Fruit fly (Drosophila melanogaster) whole organism, embryonic: Measurements from ENCODE around the gene mthl1.
A peak's percentile ranks its signal among the peaks of the same experiment; 100 is the strongest.

ENCODE experiments used
- Asciz ChIP-seq: fragments of 200-800 bp; sonication (Bioruptor generic); optimal IDR thresholded peaks from 2 replicates; lab custom pipeline; 2017; ENCODE audit warnings: missing biosample characterization, mild to moderate bottlenecking, missing genetic modification characterization, missing genetic modification reagents
- CG10274 ChIP-seq: fragments of 200-800 bp; sonication (Bioruptor generic); optimal IDR thresholded peaks from 3 replicates; lab custom pipeline; 2017; ENCODE audit warnings: missing biosample characterization, mild to moderate bottlenecking, missing genetic modification characterization
- CG10565 ChIP-seq: fragments of 200-800 bp; sonication (Bioruptor generic); optimal IDR thresholded peaks from 3 replicates; lab custom pipeline; 2016; ENCODE audit warnings: missing biosample characterization, mild to moderate bottlenecking, missing genetic modification characterization
- CG12155 ChIP-seq: fragments of 200-800 bp; sonication (Bioruptor generic); optimal IDR thresholded peaks from 3 replicates; lab custom pipeline; 2016; ENCODE audit warnings: missing biosample characterization, missing genetic modification characterization
- CG12391 ChIP-seq: fragments of 200-800 bp; sonication (Bioruptor generic); optimal IDR thresholded peaks from 3 replicates; lab custom pipeline; 2018; ENCODE audit warnings: missing biosample characterization, mild to moderate bottlenecking, missing genetic modification characterization, moderate library complexity
- CG13287 ChIP-seq: fragments of 200-800 bp; sonication (Bioruptor generic); IDR thresholded peaks from 2 replicates; pipeline ENCODE4 v1.3.6; 2022; ENCODE audit warnings: missing biosample characterization, missing genetic modification characterization; ENCODE audit not compliant: partially characterized antibody
- CG13624 ChIP-seq: fragments of 200-800 bp; sonication (Bioruptor generic); optimal IDR thresholded peaks from 2 replicates; lab custom pipeline; 2016; ENCODE audit warnings: missing biosample characterization, missing genetic modification characterization
- CG14710 ChIP-seq: fragments of 200-800 bp; sonication (Bioruptor generic); optimal IDR thresholded peaks from 3 replicates; lab custom pipeline; 2019; ENCODE audit warnings: missing biosample characterization, mild to moderate bottlenecking, missing genetic modification characterization, moderate library complexity
- CG18599 ChIP-seq: fragments of 200-800 bp; sonication (Bioruptor generic); optimal IDR thresholded peaks from 3 replicates; lab custom pipeline; 2017; ENCODE audit warnings: missing biosample characterization, missing genetic modification characterization, mild to moderate bottlenecking, moderate library complexity, missing genetic modification reagents
- CG2678 ChIP-seq: fragments of 200-800 bp; sonication (Bioruptor generic); optimal IDR thresholded peaks from 3 replicates; lab custom pipeline; 2019; ENCODE audit warnings: missing biosample characterization, mild to moderate bottlenecking, missing genetic modification characterization, moderate library complexity
- CG30403 ChIP-seq: fragments of 200-800 bp; sonication (Bioruptor generic); optimal IDR thresholded peaks from 3 replicates; lab custom pipeline; 2016; ENCODE audit warnings: missing biosample characterization, missing genetic modification characterization
- CG34376 ChIP-seq: fragments of 200-800 bp; sonication (Bioruptor generic); optimal IDR thresholded peaks from 2 replicates; lab custom pipeline; 2018; ENCODE audit warnings: missing biosample characterization, mild to moderate bottlenecking, missing genetic modification characterization
- CG4424 ChIP-seq: fragments of 200-800 bp; sonication (Bioruptor generic); optimal IDR thresholded peaks from 3 replicates; lab custom pipeline; 2016; ENCODE audit warnings: missing biosample characterization, missing genetic modification characterization
- CG4854 ChIP-seq: fragments of 200-800 bp; sonication (Bioruptor generic); optimal IDR thresholded peaks from 2 replicates; lab custom pipeline; 2016; ENCODE audit warnings: missing biosample characterization, missing genetic modification characterization, inconsistent platforms
- CG6175 ChIP-seq: fragments of 200-800 bp; sonication (Bioruptor generic); IDR thresholded peaks from 3 replicates; pipeline ENCODE4 v1.3.6; 2022; ENCODE audit warnings: missing biosample characterization, missing genetic modification characterization
- CG9215 ChIP-seq: fragments of 200-800 bp; sonication (Bioruptor generic); IDR thresholded peaks from 2 replicates; pipeline ENCODE4 v1.3.6; 2022; ENCODE audit warnings: missing biosample characterization, missing genetic modification characterization
- D ChIP-seq, 2 experiments: fragments of 200-800 bp in 1 of 2; fragments of >200 bp in 1 of 2; sonication (Bioruptor generic) in 1 of 2; optimal IDR thresholded peaks; 2 replicates in 1 of 2; 3 replicates in 1 of 2; lab custom pipeline; 2017; ENCODE audit warnings: mild to moderate bottlenecking in 1 of 2, missing biosample characterization in 1 of 2, missing genetic modification characterization in 1 of 2, missing genetic modification reagents in 1 of 2
- Dad ChIP-seq: fragments of 200-800 bp; sonication (Bioruptor generic); optimal IDR thresholded peaks from 3 replicates; lab custom pipeline; 2016; ENCODE audit warnings: missing biosample characterization, missing genetic modification characterization
- Dfd ChIP-seq, 2 experiments: fragments of >200 bp; optimal IDR thresholded peaks; 2 replicates each; lab custom pipeline; 2017; ENCODE audit warnings: missing biosample characterization in 2 of 2, missing genetic modification characterization in 2 of 2
- Dll ChIP-seq: fragments of 200-800 bp; sonication (Bioruptor generic); IDR thresholded peaks from 4 replicates; pipeline ENCODE4 v1.3.6; 2022; ENCODE audit warnings: missing biosample characterization, missing genetic modification characterization; ENCODE audit not compliant: partially characterized antibody
- Dp ChIP-seq: fragments of 200-800 bp; sonication (Bioruptor generic); optimal IDR thresholded peaks from 2 replicates; lab custom pipeline; 2018; ENCODE audit warnings: missing biosample characterization, mild to moderate bottlenecking, missing genetic modification characterization, moderate library complexity
- HmgD ChIP-seq: fragments of 200-800 bp; sonication (Bioruptor generic); optimal IDR thresholded peaks from 3 replicates; lab custom pipeline; 2016; ENCODE audit warnings: missing biosample characterization, missing genetic modification characterization
- Hmx ChIP-seq: fragments of 200-800 bp; sonication (Bioruptor generic); optimal IDR thresholded peaks from 2 replicates; lab custom pipeline; 2016; ENCODE audit warnings: missing biosample characterization, missing genetic modification characterization
- MBD-R2 ChIP-seq: fragments of 200-800 bp; sonication (Bioruptor generic); IDR thresholded peaks from 2 replicates; pipeline ENCODE4 v1.3.6; 2022; ENCODE audit warnings: missing biosample characterization, missing genetic modification characterization
- Mad ChIP-seq: fragments of 200-800 bp; sonication (Bioruptor generic); optimal IDR thresholded peaks from 2 replicates; lab custom pipeline; 2016; ENCODE audit warnings: missing biosample characterization, missing genetic modification characterization
- Mrtf ChIP-seq: fragments of 200-800 bp; sonication (Bioruptor generic); IDR thresholded peaks from 3 replicates; pipeline ENCODE4 v1.3.6; 2022; ENCODE audit warnings: missing biosample characterization, missing genetic modification characterization
- NC2β ChIP-seq: fragments of 200-800 bp; sonication (Bioruptor generic); optimal IDR thresholded peaks from 2 replicates; lab custom pipeline; 2016; ENCODE audit warnings: missing biosample characterization, missing genetic modification characterization
- Nf-YC ChIP-seq: fragments of 200-800 bp; optimal IDR thresholded peaks from 3 replicates; lab custom pipeline; 2019; ENCODE audit warnings: missing biosample characterization, mild to moderate bottlenecking, missing genetic modification characterization, moderate library complexity
- Oaz ChIP-seq: fragments of 200-800 bp; sonication (Bioruptor generic); IDR thresholded peaks from 2 replicates; pipeline ENCODE4 v1.3.6; 2022; ENCODE audit warnings: missing biosample characterization, missing genetic modification characterization
- Poxn ChIP-seq: fragments of 200-800 bp; sonication (Bioruptor generic); IDR thresholded peaks from 2 replicates; pipeline ENCODE4 v1.3.6; 2022; ENCODE audit warnings: missing biosample characterization, missing genetic modification characterization
- Rx ChIP-seq: fragments of 200-800 bp; sonication (Bioruptor generic); IDR thresholded peaks from 2 replicates; pipeline ENCODE4 v1.3.6; 2022; ENCODE audit warnings: missing biosample characterization, missing genetic modification characterization
- Sox102F ChIP-seq: fragments of 200-800 bp; sonication (Bioruptor generic); optimal IDR thresholded peaks from 2 replicates; lab custom pipeline; 2018; ENCODE audit warnings: missing biosample characterization, mild to moderate bottlenecking, missing genetic modification characterization, moderate library complexity
- amos ChIP-seq: fragments of 200-800 bp; sonication (Bioruptor generic); IDR thresholded peaks from 2 replicates; pipeline ENCODE4 v1.3.6; 2022; ENCODE audit warnings: missing biosample characterization, missing genetic modification characterization; ENCODE audit not compliant: partially characterized antibody
- ap ChIP-seq: fragments of 200-800 bp; sonication (Bioruptor generic); IDR thresholded peaks from 2 replicates; pipeline ENCODE4 v1.3.6; 2022; ENCODE audit warnings: missing biosample characterization, missing genetic modification characterization
- br ChIP-seq: fragments of >200 bp; optimal IDR thresholded peaks from 2 replicates; lab custom pipeline; 2017
- crc ChIP-seq: fragments of 200-800 bp; sonication (Bioruptor generic); optimal IDR thresholded peaks from 2 replicates; lab custom pipeline; 2016; ENCODE audit warnings: missing biosample characterization, missing genetic modification characterization
- dm ChIP-seq: fragments of 200-800 bp; sonication (Bioruptor generic); optimal IDR thresholded peaks from 3 replicates; lab custom pipeline; 2016; ENCODE audit warnings: missing biosample characterization, missing genetic modification characterization
- dmrt99B ChIP-seq: fragments of 200-800 bp; sonication (Bioruptor generic); optimal IDR thresholded peaks from 2 replicates; lab custom pipeline; 2018; ENCODE audit warnings: missing biosample characterization, mild to moderate bottlenecking, missing genetic modification characterization, moderate library complexity
- eyg ChIP-seq: fragments of 200-800 bp; sonication (Bioruptor generic); optimal IDR thresholded peaks from 3 replicates; lab custom pipeline; 2016; ENCODE audit warnings: missing biosample characterization, missing genetic modification characterization
- fd64A ChIP-seq: fragments of 200-800 bp; sonication (Bioruptor generic); optimal IDR thresholded peaks from 3 replicates; lab custom pipeline; 2018; ENCODE audit warnings: missing biosample characterization, mild to moderate bottlenecking, missing genetic modification characterization
- jing ChIP-seq: fragments of 200-800 bp; sonication (Bioruptor generic); optimal IDR thresholded peaks from 2 replicates; lab custom pipeline; 2018; ENCODE audit warnings: missing biosample characterization, mild to moderate bottlenecking, missing genetic modification characterization
- lov ChIP-seq, 2 experiments: fragments of 200-800 bp in 1 of 2; fragments of >200 bp in 1 of 2; sonication (Bioruptor generic) in 1 of 2; IDR thresholded peaks in 1 of 2; optimal IDR thresholded peaks in 1 of 2; 2 replicates in 1 of 2; 3 replicates in 1 of 2; pipeline versions ENCODE4 v1.3.6 to Lab custom; 2017 to 2022; ENCODE audit warnings: missing biosample characterization in 1 of 2, missing genetic modification characterization in 1 of 2
- nerfin-2 ChIP-seq: fragments of 200-800 bp; sonication (Bioruptor generic); IDR thresholded peaks from 2 replicates; pipeline ENCODE4 v1.3.6; 2022; ENCODE audit warnings: missing biosample characterization, missing genetic modification characterization; ENCODE audit not compliant: partially characterized antibody
- pb ChIP-seq: fragments of 200-800 bp; sonication (Bioruptor generic); optimal IDR thresholded peaks from 3 replicates; lab custom pipeline; 2016; ENCODE audit warnings: missing biosample characterization, missing genetic modification characterization
- pfk ChIP-seq: fragments of 200-800 bp; sonication (Bioruptor generic); optimal IDR thresholded peaks from 2 replicates; lab custom pipeline; 2018; ENCODE audit warnings: missing biosample characterization, mild to moderate bottlenecking, missing genetic modification characterization, moderate library complexity
- pros ChIP-seq: fragments of 200-800 bp; sonication (Bioruptor generic); optimal IDR thresholded peaks from 3 replicates; lab custom pipeline; 2019; ENCODE audit warnings: missing biosample characterization, mild to moderate bottlenecking, missing genetic modification characterization, moderate library complexity
- sima ChIP-seq: fragments of 200-800 bp; sonication (Bioruptor generic); optimal IDR thresholded peaks from 2 replicates; lab custom pipeline; 2016; ENCODE audit warnings: missing biosample characterization, missing genetic modification characterization
- tll ChIP-seq, 2 experiments: fragments of 200-800 bp in 1 of 2; fragments of >200 bp in 1 of 2; sonication (Bioruptor generic) in 1 of 2; optimal IDR thresholded peaks; 2 replicates each; lab custom pipeline; 2017 to 2019; ENCODE audit warnings: missing biosample characterization in 2 of 2, missing genetic modification characterization in 2 of 2, mild to moderate bottlenecking in 1 of 2, moderate library complexity in 1 of 2
- ttk ChIP-seq: fragments of 200-800 bp; sonication (Bioruptor generic); IDR thresholded peaks from 2 replicates; pipeline ENCODE4 v2.1.2; 2022; ENCODE audit warnings: missing biosample characterization, missing genetic modification characterization

The mthl1 gene

dm6 chrX:16598978-16599664 lies 41.6 kb upstream of the mthl1 start, which contains the start of the genes CG9784 and Nup153 (continued):
- TF ChIP-seq Hmx (GFP tag; lab: Kevin White, UChicago): no peak
- no peak for TF ChIP-seq Poxn
- no peak for TF ChIP-seq CG10274
- no peak for TF ChIP-seq lov (optimal IDR thresholded peaks at IDR 0.05; lab: Kevin White, UChicago)
- TF ChIP-seq lov (GFP tag; IDR thresholded peaks at IDR 0.05; lab: Robert Waterston, UW): no peak
- no peak for TF ChIP-seq HmgD (GFP tag; lab: Kevin White, UChicago)
- no peak for TF ChIP-seq D (optimal IDR thresholded peaks at IDR 0.05; lab: Kevin White, UChicago)
- no peak for TF ChIP-seq D (GFP tag; optimal IDR thresholded peaks at IDR 0.05; lab: Kevin White, UChicago)
- no peak for TF ChIP-seq CG30403 (GFP tag; lab: Kevin White, UChicago)
- peak; percentile 13; the same call in 1 of the 2 replicates for TF ChIP-seq MBD-R2 (GFP tag; lab: Robert Waterston, UW)
- TF ChIP-seq Asciz (GFP tag; lab: Kevin White, UChicago): no peak
- TF ChIP-seq CG34376 (GFP tag; lab: Kevin White, UChicago): no peak
- TF ChIP-seq Sox102F: no peak
- no peak for TF ChIP-seq pfk
- peak; percentile 92 for TF ChIP-seq nerfin-2 (GFP tag; lab: Robert Waterston, UW)
- TF ChIP-seq Dp (GFP tag; lab: Kevin White, UChicago): no peak
- no peak for TF ChIP-seq crc (GFP tag; lab: Kevin White, UChicago)
- no peak for TF ChIP-seq jing
- no peak for TF ChIP-seq CG4424 (GFP tag; lab: Kevin White, UChicago)
- no peak for TF ChIP-seq Rx (GFP tag; lab: Robert Waterston, UW)
- TF ChIP-seq Dad (GFP tag; lab: Kevin White, UChicago): no peak
- TF ChIP-seq Dll (GFP tag; lab: Robert Waterston, UW): peak; percentile 92
- no peak for TF ChIP-seq ttk
- TF ChIP-seq Mad (GFP tag; lab: Kevin White, UChicago): no peak
- TF ChIP-seq CG6175 (GFP tag; lab: Robert Waterston, UW): no peak
- peak; percentile 48 for TF ChIP-seq Nf-YC (tag; lab: Kevin White, UChicago)
- no peak for TF ChIP-seq eyg (GFP tag; lab: Kevin White, UChicago)
- TF ChIP-seq br (lab: Kevin White, UChicago): no peak
- TF ChIP-seq CG2678 (tag; lab: Kevin White, UChicago): no peak
- TF ChIP-seq pros: no peak
- no peak for TF ChIP-seq tll (GFP tag; optimal IDR thresholded peaks at IDR 0.05; lab: Kevin White, UChicago)
- TF ChIP-seq CG10565 (GFP tag; lab: Kevin White, UChicago): no peak
- TF ChIP-seq pb (GFP tag; lab: Kevin White, UChicago): no peak
- no peak for TF ChIP-seq CG12391
- TF ChIP-seq NC2β (GFP tag; lab: Kevin White, UChicago): no peak
- TF ChIP-seq Mrtf (GFP tag; lab: Robert Waterston, UW): no peak
- no peak for TF ChIP-seq CG13624 (GFP tag; lab: Kevin White, UChicago)
- TF ChIP-seq amos: peak; percentile 98
- peak; percentile 95 for TF ChIP-seq CG12155 (GFP tag; lab: Kevin White, UChicago)
- TF ChIP-seq CG18599 (GFP tag; lab: Kevin White, UChicago): no peak
- peak; percentile 91 for TF ChIP-seq CG13287 (GFP tag; lab: Robert Waterston, UW)
- TF ChIP-seq dm (GFP tag; lab: Kevin White, UChicago): peak; percentile 79
- TF ChIP-seq Oaz (GFP tag; lab: Robert Waterston, UW): no peak
- no peak for TF ChIP-seq sima
- TF ChIP-seq CG14710 (tag; lab: Kevin White, UChicago): no peak
- no peak for TF ChIP-seq dmrt99B (tag; lab: Kevin White, UChicago)
- 0 out of 2 replicates have a peak, but pooled peaks have one; percentile 30 for TF ChIP-seq CG9215 (GFP tag; lab: Robert Waterston, UW)
- no peak for TF ChIP-seq ap (GFP tag; lab: Robert Waterston, UW)
- no peak for TF ChIP-seq CG4854
- TF ChIP-seq Dfd (GFP tag; optimal IDR thresholded peaks at IDR 0.05; lab: Kevin White, UChicago): no peak
- no peak for TF ChIP-seq fd64A (GFP tag; lab: Kevin White, UChicago)
